Worm (Caenorhabditis elegans) whole organism, L2 larva: ENCODE measurements around the gene C18A3.7.

Experiments
- C34F6.9 ChIP-seq: fragments of 150-350 bp; optimal IDR thresholded peaks from 2 replicates; lab custom pipeline; 2014; ENCODE audit warnings: missing biosample characterization, missing genetic modification characterization
- R02D3.7 ChIP-seq: fragments of 150-350 bp; optimal IDR thresholded peaks from 2 replicates; lab custom pipeline; 2014; ENCODE audit warnings: missing biosample characterization, missing genetic modification characterization
- aly-2 ChIP-seq: fragments of 150-350 bp; optimal IDR thresholded peaks from 2 replicates; lab custom pipeline; 2014; ENCODE audit warnings: missing biosample characterization, missing genetic modification characterization
- ama-1 ChIP-seq: fragments of 150-350 bp; optimal IDR thresholded peaks from 2 replicates; lab custom pipeline; 2018; ENCODE audit warnings: inconsistent platforms
- ceh-16 ChIP-seq: fragments of 150-350 bp; optimal IDR thresholded peaks from 2 replicates; lab custom pipeline; 2014; ENCODE audit warnings: missing biosample characterization, missing genetic modification characterization
- ceh-82 ChIP-seq: fragments of 150-350 bp; optimal IDR thresholded peaks from 2 replicates; lab custom pipeline; 2014; ENCODE audit warnings: missing biosample characterization, missing genetic modification characterization
- crh-2 ChIP-seq: sonication (generic microtip); optimal IDR thresholded peaks from 2 replicates; lab custom pipeline; 2017; ENCODE audit warnings: missing biosample characterization, missing genetic modification characterization
- dmd-4 ChIP-seq: sonication (generic microtip); optimal IDR thresholded peaks from 2 replicates; lab custom pipeline; 2017; ENCODE audit warnings: missing biosample characterization, missing genetic modification characterization
- egl-27 ChIP-seq: sonication (generic microtip); optimal IDR thresholded peaks from 3 replicates; lab custom pipeline; 2017; ENCODE audit warnings: missing biosample characterization, missing genetic modification reagents, missing genetic modification characterization
- elt-1 ChIP-seq: fragments of 150-350 bp; optimal IDR thresholded peaks from 2 replicates; lab custom pipeline; 2014; ENCODE audit warnings: missing biosample characterization, missing genetic modification characterization
- fos-1 ChIP-seq: fragments of 150-350 bp; optimal IDR thresholded peaks from 2 replicates; lab custom pipeline; 2014; ENCODE audit warnings: missing biosample characterization, missing genetic modification characterization
- gmeb-1 ChIP-seq: fragments of 150-350 bp; optimal IDR thresholded peaks from 2 replicates; lab custom pipeline; 2014; ENCODE audit warnings: missing biosample characterization, missing genetic modification characterization
- lin-11 ChIP-seq: fragments of 150-350 bp; sonication (generic microtip); optimal IDR thresholded peaks from 2 replicates; lab custom pipeline; 2014; ENCODE audit warnings: missing biosample characterization, missing genetic modification characterization, inconsistent platforms, mixed read lengths
- lin-13 ChIP-seq: fragments of 150-350 bp; optimal IDR thresholded peaks from 2 replicates; lab custom pipeline; 2014; ENCODE audit warnings: missing biosample characterization, missing genetic modification reagents, missing genetic modification characterization
- lin-39 ChIP-seq: fragments of 150-350 bp; optimal IDR thresholded peaks from 2 replicates; lab custom pipeline; 2014; ENCODE audit warnings: missing biosample characterization, missing genetic modification reagents, missing genetic modification characterization
- lsy-2 ChIP-seq, 2 experiments: fragments of 150-350 bp in 1 of 2; sonication (generic microtip) in 1 of 2; optimal IDR thresholded peaks; 2 replicates each; lab custom pipeline; 2014 to 2017; ENCODE audit warnings: missing biosample characterization in 2 of 2, missing genetic modification characterization in 2 of 2
- mbf-1 ChIP-seq: sonication (generic microtip); optimal IDR thresholded peaks from 2 replicates; lab custom pipeline; 2017; ENCODE audit warnings: missing biosample characterization, missing genetic modification characterization
- nhr-11 ChIP-seq: fragments of 150-350 bp; optimal IDR thresholded peaks from 2 replicates; lab custom pipeline; 2014; ENCODE audit warnings: missing biosample characterization, missing genetic modification characterization
- nhr-129 ChIP-seq: fragments of 150-350 bp; optimal IDR thresholded peaks from 2 replicates; lab custom pipeline; 2014; ENCODE audit warnings: missing biosample characterization, missing genetic modification characterization
- nhr-23 ChIP-seq: fragments of 150-350 bp; optimal IDR thresholded peaks from 2 replicates; lab custom pipeline; 2014; ENCODE audit warnings: missing biosample characterization, missing genetic modification reagents, missing genetic modification characterization
- nhr-237 ChIP-seq: fragments of 150-350 bp; optimal IDR thresholded peaks from 2 replicates; lab custom pipeline; 2014; ENCODE audit warnings: missing biosample characterization, missing genetic modification characterization
- nhr-6 ChIP-seq: fragments of 150-350 bp; optimal IDR thresholded peaks from 2 replicates; lab custom pipeline; 2014; ENCODE audit warnings: missing biosample characterization, missing genetic modification characterization
- peb-1 ChIP-seq: fragments of 150-350 bp; optimal IDR thresholded peaks from 2 replicates; lab custom pipeline; 2014; ENCODE audit warnings: missing biosample characterization, missing genetic modification characterization
- sem-4 ChIP-seq: fragments of 150-350 bp; optimal IDR thresholded peaks from 2 replicates; lab custom pipeline; 2014; ENCODE audit warnings: missing biosample characterization, missing genetic modification reagents, missing genetic modification characterization
- skn-1 ChIP-seq: sonication (generic microtip); optimal IDR thresholded peaks from 2 replicates; lab custom pipeline; 2017; ENCODE audit warnings: missing biosample characterization, missing genetic modification characterization
- snpc-4 ChIP-seq: fragments of 150-350 bp; optimal IDR thresholded peaks from 2 replicates; lab custom pipeline; 2014; ENCODE audit warnings: missing biosample characterization, missing genetic modification characterization
- unc-55 ChIP-seq: fragments of 150-350 bp; sonication (generic microtip); optimal IDR thresholded peaks from 3 replicates; lab custom pipeline; 2014; ENCODE audit warnings: missing biosample characterization, missing genetic modification reagents, missing genetic modification characterization
- unc-62 ChIP-seq: fragments of 150-350 bp; optimal IDR thresholded peaks from 2 replicates; lab custom pipeline; 2014; ENCODE audit warnings: missing biosample characterization, missing genetic modification reagents, missing genetic modification characterization
- zag-1 ChIP-seq: fragments of 150-350 bp; optimal IDR thresholded peaks from 2 replicates; lab custom pipeline; 2014; ENCODE audit warnings: missing biosample characterization, missing genetic modification characterization
- ztf-4 ChIP-seq: fragments of 150-350 bp; optimal IDR thresholded peaks from 2 replicates; lab custom pipeline; 2014; ENCODE audit warnings: missing biosample characterization, missing genetic modification characterization

C18A3.7 gene

ce11 chrII:5744342-5744741 lies 14.1 kb upstream of the C18A3.7 start:
- TF ChIP-seq ztf-4 (tag; lab: Kevin White, UChicago): no peak
- TF ChIP-seq fos-1 (tag; lab: Kevin White, UChicago): peak; percentile 48
- TF ChIP-seq, all 48 proteins: peak for 1

ce11 chrII:5742767-5743166 lies 12.5 kb upstream of the C18A3.7 start:
- TF ChIP-seq aly-2 (tag; lab: Kevin White, UChicago) (no peak), fos-1 (tag; lab: Kevin White, UChicago) (peak; percentile 46), dmd-4 (tag; lab: Kevin White, UChicago) (no peak)

- TF ChIP-seq mbf-1 (tag; lab: Kevin White, UChicago): no peak
- no peak for TF ChIP-seq egl-27 (tag; lab: Kevin White, UChicago)
- TF ChIP-seq nhr-129 (tag; lab: Kevin White, UChicago): no peak
- TF ChIP-seq unc-62 (GFP tag; lab: Kevin White, UChicago): no peak
- TF ChIP-seq lin-39 (tag; lab: Kevin White, UChicago): no peak
- TF ChIP-seq nhr-11 (tag; lab: Kevin White, UChicago): no peak
- no peak for TF ChIP-seq nhr-6 (tag; lab: Kevin White, UChicago)
- no peak for TF ChIP-seq gmeb-1 (tag; lab: Kevin White, UChicago)
- TF ChIP-seq ceh-82 (tag; lab: Kevin White, UChicago): no peak
- TF ChIP-seq skn-1 (tag; lab: Kevin White, UChicago): no peak
- no peak for TF ChIP-seq ama-1 (lab: Kevin White, UChicago)
- no peak for TF ChIP-seq lsy-2 (tag; optimal IDR thresholded peaks at IDR 0.05; lab: Kevin White, UChicago)
- no peak for TF ChIP-seq peb-1 (tag; lab: Kevin White, UChicago)
- no peak for TF ChIP-seq lin-13
- TF ChIP-seq zag-1: no peak
- no peak for TF ChIP-seq nhr-23 (tag; lab: Kevin White, UChicago)
- TF ChIP-seq unc-55 (GFP tag; lab: Kevin White, UChicago): no peak
- TF ChIP-seq, all 48 proteins: peak for 0
Observed at ce11 chrII:5738795-5739194, 8.6 kb upstream of the C18A3.7 start, which contains the start of gene hlh-14. TSS of gene hlh-14 (minus strand) at chrII:5738895.

ce11 chrII:5736599-5736998 lies 6.4 kb upstream of the C18A3.7 start:
- no peak for TF ChIP-seq snpc-4 (tag; lab: Kevin White, UChicago)
- TF ChIP-seq lin-39 (tag; lab: Kevin White, UChicago): no peak
- TF ChIP-seq ceh-16 (tag; lab: Kevin White, UChicago): no peak
- TF ChIP-seq peb-1 (tag; lab: Kevin White, UChicago): no peak
- no peak for TF ChIP-seq crh-2 (tag; lab: Kevin White, UChicago)
- TF ChIP-seq lsy-2 (tag; optimal IDR thresholded peaks at IDR 0.05; lab: Kevin White, UChicago): no peak

ce11 chrII:5735744-5736143 lies 5.5 kb upstream of the C18A3.7 start:
- TF ChIP-seq ceh-16 (tag; lab: Kevin White, UChicago) (peak; percentile 94), elt-1 (tag; lab: Kevin White, UChicago) (peak; percentile 20), crh-2 (tag; lab: Kevin White, UChicago) (no peak)
- TF ChIP-seq, all 48 proteins: peak for 2

ce11 chrII:5734883-5735282 lies 4.6 kb upstream of the C18A3.7 start:
- TF ChIP-seq sem-4 (no peak), snpc-4 (tag; lab: Kevin White, UChicago) (no peak), lin-11 (tag; lab: Kevin White, UChicago) (no peak), R02D3.7 (tag; lab: Kevin White, UChicago) (no peak), peb-1 (tag; lab: Kevin White, UChicago) (no peak), nhr-237 (no peak), ztf-4 (tag; lab: Kevin White, UChicago) (no peak)

- peak; percentile 10 for TF ChIP-seq C34F6.9 (tag; lab: Kevin White, UChicago)
- TF ChIP-seq ceh-82 (tag; lab: Kevin White, UChicago): no peak
- TF ChIP-seq, all 48 proteins: peak for 1
Observed at ce11 chrII:5727707-5728106, 2.5 kb downstream of the C18A3.7 start, which contains the start of gene rab-3. TSS of gene rab-3 (minus strand) at chrII:5727853.
